Fruit fly (Drosophila melanogaster) whole organism, pupa: ENCODE measurements around the gene Ir31a.

ENCODE experiments used
- CG12605 ChIP-seq: fragments of 200-800 bp; sonication (Bioruptor generic); IDR thresholded peaks from 2 replicates; pipeline ENCODE4 v1.3.6; 2022; ENCODE audit warnings: missing biosample characterization, missing genetic modification characterization
- CG15710 ChIP-seq: fragments of 200-800 bp; sonication (Bioruptor generic); optimal IDR thresholded peaks from 2 replicates; lab custom pipeline; 2018; ENCODE audit warnings: missing biosample characterization, mild to moderate bottlenecking, missing genetic modification characterization, moderate library complexity
- CG17806 ChIP-seq: fragments of 200-800 bp; sonication (Bioruptor generic); optimal IDR thresholded peaks from 2 replicates; lab custom pipeline; 2018; ENCODE audit warnings: missing biosample characterization, mild to moderate bottlenecking, missing genetic modification characterization, moderate library complexity
- CG8159 ChIP-seq: fragments of 200-800 bp; sonication (Bioruptor generic); optimal IDR thresholded peaks from 3 replicates; lab custom pipeline; 2018; ENCODE audit warnings: missing biosample characterization, mild to moderate bottlenecking, missing genetic modification characterization, moderate library complexity
- CG9948 ChIP-seq: fragments of 200-800 bp; sonication (Bioruptor generic); optimal IDR thresholded peaks from 2 replicates; lab custom pipeline; 2018; ENCODE audit warnings: missing biosample characterization, mild to moderate bottlenecking, missing genetic modification characterization, moderate library complexity
- EcR ChIP-seq: fragments of 200-800 bp; sonication (Bioruptor generic); optimal IDR thresholded peaks from 3 replicates; lab custom pipeline; 2019; ENCODE audit warnings: missing biosample characterization, missing genetic modification characterization, mild to moderate bottlenecking, moderate library complexity, missing genetic modification reagents
- Ets98B ChIP-seq: fragments of 200-800 bp; sonication (Bioruptor generic); IDR thresholded peaks from 2 replicates; pipeline ENCODE4 v1.3.6; 2022; ENCODE audit warnings: missing biosample characterization, missing genetic modification characterization
- Pif1A ChIP-seq: fragments of 200-800 bp; sonication (Bioruptor generic); optimal IDR thresholded peaks from 3 replicates; lab custom pipeline; 2016; ENCODE audit warnings: missing biosample characterization, missing genetic modification characterization
- Snoo ChIP-seq: fragments of 200-800 bp; sonication (Bioruptor generic); optimal IDR thresholded peaks from 3 replicates; lab custom pipeline; 2017; ENCODE audit warnings: missing biosample characterization, mild to moderate bottlenecking, missing genetic modification characterization, inconsistent platforms
- gl ChIP-seq: fragments of 200-800 bp; sonication (Bioruptor generic); optimal IDR thresholded peaks from 2 replicates; lab custom pipeline; 2018; ENCODE audit warnings: missing biosample characterization, mild to moderate bottlenecking, missing genetic modification characterization
- rn ChIP-seq: fragments of 200-800 bp; sonication (Bioruptor generic); IDR thresholded peaks from 2 replicates; pipeline ENCODE4 v1.3.6; 2022; ENCODE audit warnings: missing biosample characterization, missing genetic modification characterization

DNA sequence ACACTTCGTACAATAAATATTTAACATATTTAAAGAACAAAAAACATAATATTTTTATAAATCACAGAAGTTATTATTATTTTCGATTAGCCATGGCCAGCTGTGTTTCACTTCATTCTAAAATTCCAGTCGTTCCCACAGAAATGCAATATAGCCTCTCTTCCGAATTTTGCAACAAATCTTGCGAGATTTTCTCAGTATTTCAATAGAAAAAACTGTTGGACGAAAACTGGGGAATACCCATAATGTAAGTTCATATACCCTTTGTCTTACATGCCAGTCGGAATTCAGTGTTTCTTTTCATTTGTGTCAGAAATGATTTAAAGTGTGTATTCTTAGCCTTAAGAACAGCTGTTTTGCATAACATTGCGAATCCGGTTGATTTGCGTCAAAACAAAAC lies 48.9 kb upstream of the Ir31a start, which contains the start of the genes CtsL4 and ClpP:
- no peak for TF ChIP-seq gl (tag; lab: Kevin White, UChicago)
- TF ChIP-seq EcR: no peak
- no peak for TF ChIP-seq rn (GFP tag; lab: Robert Waterston, UW)
- TF ChIP-seq CG12605 (GFP tag; lab: Robert Waterston, UW): no peak
- peak; percentile 26 for TF ChIP-seq CG17806 (tag; lab: Kevin White, UChicago)
- no peak for TF ChIP-seq Ets98B
- peak; percentile 42 for TF ChIP-seq Snoo (tag; lab: Kevin White, UChicago)
- peak; percentile 51 for TF ChIP-seq CG15710 (tag; lab: Kevin White, UChicago)
- no peak for TF ChIP-seq CG9948 (tag; lab: Kevin White, UChicago)
- TF ChIP-seq CG8159 (tag; lab: Kevin White, UChicago): no peak
- TF ChIP-seq Pif1A (GFP tag; lab: Kevin White, UChicago): no peak
